Fruit fly (Drosophila melanogaster) whole organism, adult: Measurements from ENCODE around the gene Ork1.

Experiments used
- CG14711 ChIP-seq: fragments of 200-800 bp; sonication (Bioruptor generic); optimal IDR thresholded peaks from 2 replicates; lab custom pipeline; 2018; ENCODE audit warnings: missing biosample characterization, mild to moderate bottlenecking, missing genetic modification characterization, moderate library complexity
- tj ChIP-seq: fragments of 200-800 bp; sonication (Bioruptor generic); optimal IDR thresholded peaks from 3 replicates; lab custom pipeline; 2017; ENCODE audit warnings: missing biosample characterization, mild to moderate bottlenecking, missing genetic modification characterization, moderate library complexity
- toe ChIP-seq: fragments of 200-800 bp; sonication (Bioruptor generic); optimal IDR thresholded peaks from 2 replicates; lab custom pipeline; 2016; ENCODE audit warnings: missing biosample characterization, missing genetic modification characterization

DNA sequence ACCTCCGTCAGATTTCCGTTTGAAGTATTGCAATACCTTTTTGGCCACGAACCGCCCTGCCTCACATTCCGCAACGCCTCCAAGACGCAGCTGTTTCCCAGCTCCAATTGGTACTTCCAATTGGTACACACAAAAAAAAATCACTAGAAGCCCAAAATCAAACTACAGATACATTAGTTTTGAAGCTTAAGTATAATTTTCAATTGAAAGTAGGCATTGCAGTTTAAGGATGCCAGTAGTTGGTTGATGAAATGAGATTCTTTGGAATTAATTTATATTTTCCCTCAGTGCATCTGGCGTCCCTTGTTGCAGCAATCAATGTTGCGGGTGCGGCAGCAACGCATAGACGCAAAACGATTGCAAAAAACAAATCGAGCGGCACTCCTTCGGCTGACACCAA lies 42.7 kb upstream of the Ork1 start:
- no peak for TF ChIP-seq toe (GFP tag; lab: Kevin White, UChicago)
- no peak for TF ChIP-seq CG14711
- no peak for TF ChIP-seq tj
